Fruit fly (Drosophila melanogaster) whole organism: ENCODE results near the gene Cbl.

Experiments
- Dll ChIP-seq: fragments of >200 bp; optimal IDR thresholded peaks from 2 replicates; lab custom pipeline; 2017
- EcR ChIP-seq, 2 experiments: fragments of >200 bp; optimal IDR thresholded peaks; 2 replicates each; lab custom pipeline; 2017; ENCODE audit warnings: missing biosample characterization in 2 of 2, missing genetic modification characterization in 2 of 2, missing genetic modification reagents in 2 of 2
- pan ChIP-seq: fragments of >200 bp; optimal IDR thresholded peaks from 2 replicates; lab custom pipeline; 2017
- psq ChIP-seq: fragments of >200 bp; optimal IDR thresholded peaks from 2 replicates; lab custom pipeline; 2017
- usp ChIP-seq: fragments of >200 bp; optimal IDR thresholded peaks from 2 replicates; lab custom pipeline; 2017; ENCODE audit warnings: missing biosample characterization, missing genetic modification characterization, mixed read lengths

DNA sequence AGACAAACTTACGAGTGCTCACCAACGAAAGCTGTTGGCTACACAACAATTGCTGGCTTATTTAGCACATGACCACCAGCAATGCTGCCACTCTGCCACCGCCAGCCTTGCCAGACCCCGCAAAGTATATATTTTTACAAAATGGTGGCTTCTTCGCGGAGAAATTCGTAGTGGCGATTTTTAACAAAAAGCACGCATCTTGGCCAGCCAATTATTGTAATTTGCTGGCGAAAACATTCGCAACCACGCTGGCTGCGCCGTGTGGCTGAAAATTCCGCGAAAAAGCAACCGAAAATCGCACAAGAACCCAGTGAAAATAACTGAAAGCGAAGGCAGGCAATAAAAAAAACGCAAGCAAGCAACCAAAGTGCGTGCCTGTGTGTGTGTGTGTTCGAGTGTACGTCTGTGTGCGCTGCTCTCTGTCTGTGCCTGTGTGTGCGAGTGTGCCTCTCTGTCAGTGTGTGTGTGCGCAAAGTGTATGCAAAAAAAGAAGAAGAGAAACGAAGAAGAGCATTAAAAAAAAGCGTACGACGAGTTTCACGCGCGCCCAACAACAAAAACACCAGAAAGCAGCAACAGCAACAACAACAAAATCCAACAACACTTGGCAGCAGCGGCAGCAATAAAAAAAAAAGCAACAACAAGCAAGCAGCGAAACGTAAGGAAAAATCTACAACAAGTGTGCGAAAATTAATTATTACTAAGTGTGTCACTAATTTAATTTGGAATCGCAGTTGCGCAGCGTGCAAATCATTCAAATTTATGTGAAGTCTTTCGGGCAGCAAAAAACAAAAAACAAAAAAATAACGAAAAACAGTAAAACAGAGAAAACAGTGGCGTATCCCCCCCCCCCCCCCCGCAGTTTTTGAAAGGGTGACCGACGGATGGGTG lies 25.3 kb downstream of the Cbl start, which contains the start of gene Gug:
- TF ChIP-seq EcR (GFP tag; optimal IDR thresholded peaks at IDR 0.05; lab: Kevin White, UChicago) (no peak), Dll (no peak), psq (lab: Kevin White, UChicago) (no peak), usp (GFP tag; lab: Kevin White, UChicago) (no peak), pan (lab: Kevin White, UChicago) (no peak)
